Worm (Caenorhabditis elegans): ENCODE data around the gene otpl-1.

The otpl-1 gene

ce11 chrIV:3598452-3598851 is 29.7 kb downstream of the otpl-1 start, which contains the start of gene Y37E11B.5:
Gene Y37E11B.5, minus strand, starts transcription at chrIV:3598552.
- TF ChIP-seq ets-7 (tag; optimal IDR thresholded peaks at IDR 0.05) = no peak
- TF ChIP-seq ceh-13 (GFP tag; optimal IDR thresholded peaks at IDR 0.05) = no peak
- no peak for TF ChIP-seq tra-4 (tag; optimal IDR thresholded peaks at IDR 0.05)
- TF ChIP-seq sea-1 (GFP tag; conservative IDR thresholded peaks at IDR 0.05) = no peak
- TF ChIP-seq pes-1 (GFP tag; IDR thresholded peaks at IDR 0.05) = no peak
- TF ChIP-seq hmbx-1 (tag; optimal IDR thresholded peaks at IDR 0.05) = no peak
- TF ChIP-seq F13C5.2 (tag; optimal IDR thresholded peaks at IDR 0.05) = no peak
- TF ChIP-seq hnd-1 (tag; optimal IDR thresholded peaks at IDR 0.05) = no peak
- no peak for TF ChIP-seq hmg-4 (GFP tag; optimal IDR thresholded peaks at IDR 0.05)
- no peak for TF ChIP-seq scrt-1 (GFP tag; IDR thresholded peaks at IDR 0.05)
- TF ChIP-seq B0310.2 (tag; optimal IDR thresholded peaks at IDR 0.05) = no peak
- TF ChIP-seq ceh-36 (tag; optimal IDR thresholded peaks at IDR 0.05) = no peak

- TF ChIP-seq tra-4 (tag; optimal IDR thresholded peaks at IDR 0.05) (no peak), ceh-13 (GFP tag; optimal IDR thresholded peaks at IDR 0.05) (no peak), hmg-4 (GFP tag; optimal IDR thresholded peaks at IDR 0.05) (no peak), tbx-11 (GFP tag; IDR thresholded peaks at IDR 0.05) (no peak), sea-1 (GFP tag; conservative IDR thresholded peaks at IDR 0.05) (no peak), B0310.2 (tag; optimal IDR thresholded peaks at IDR 0.05) (no peak), ama-1 (optimal IDR thresholded peaks at IDR 0.05) (no peak), ceh-36 (tag; optimal IDR thresholded peaks at IDR 0.05) (no peak), ets-7 (tag; optimal IDR thresholded peaks at IDR 0.05) (no peak), pes-1 (GFP tag; IDR thresholded peaks at IDR 0.05) (no peak), hmbx-1 (tag; optimal IDR thresholded peaks at IDR 0.05) (no peak)
Measured at ce11 chrIV:3599126-3599525, 30.3 kb downstream of the otpl-1 start, which contains the start of gene Y37E11B.6. Gene Y37E11B.6, minus strand, starts transcription at chrIV:3599306.

ce11 chrIV:3599958-3600357 is 31.2 kb downstream of the otpl-1 start, which contains the start of gene Y37E11B.7:
Gene Y37E11B.7, minus strand, starts transcription at chrIV:3600164.
- TF ChIP-seq hmg-4 (GFP tag; optimal IDR thresholded peaks at IDR 0.05) = no peak
- TF ChIP-seq tbx-11 (GFP tag; IDR thresholded peaks at IDR 0.05) = no peak
- no peak for TF ChIP-seq F13C5.2 (tag; optimal IDR thresholded peaks at IDR 0.05)
- no peak for TF ChIP-seq tra-4 (tag; optimal IDR thresholded peaks at IDR 0.05)
- no peak for TF ChIP-seq flt-1 (GFP tag; IDR thresholded peaks at IDR 0.05)
- TF ChIP-seq aly-1 (tag; optimal IDR thresholded peaks at IDR 0.05) = no peak
- TF ChIP-seq hnd-1 (tag; optimal IDR thresholded peaks at IDR 0.05) = no peak
- no peak for TF ChIP-seq B0310.2 (tag; optimal IDR thresholded peaks at IDR 0.05)
- TF ChIP-seq sea-1 (GFP tag; conservative IDR thresholded peaks at IDR 0.05) = no peak
- TF ChIP-seq tbx-37 (GFP tag; conservative IDR thresholded peaks at IDR 0.05) = no peak

- TF ChIP-seq ets-7 (tag; optimal IDR thresholded peaks at IDR 0.05) (no peak), tra-4 (tag; optimal IDR thresholded peaks at IDR 0.05) (no peak), ama-1 (optimal IDR thresholded peaks at IDR 0.05) (no peak), scrt-1 (GFP tag; IDR thresholded peaks at IDR 0.05) (no peak), flt-1 (GFP tag; IDR thresholded peaks at IDR 0.05) (no peak), ceh-36 (tag; optimal IDR thresholded peaks at IDR 0.05) (no peak), sea-1 (GFP tag; conservative IDR thresholded peaks at IDR 0.05) (no peak), pes-1 (GFP tag; IDR thresholded peaks at IDR 0.05) (no peak), aly-1 (tag; optimal IDR thresholded peaks at IDR 0.05) (no peak), ceh-13 (GFP tag; optimal IDR thresholded peaks at IDR 0.05) (no peak), hmg-4 (GFP tag; optimal IDR thresholded peaks at IDR 0.05) (no peak), tbx-11 (GFP tag; IDR thresholded peaks at IDR 0.05) (no peak)
Measured at ce11 chrIV:3601846-3602245, 33.1 kb downstream of the otpl-1 start.

ce11 chrIV:3604104-3604503 is 35.3 kb downstream of the otpl-1 start:
- TF ChIP-seq tbx-37 (GFP tag; conservative IDR thresholded peaks at IDR 0.05) (no peak), scrt-1 (GFP tag; IDR thresholded peaks at IDR 0.05) (no peak), ama-1 (optimal IDR thresholded peaks at IDR 0.05) (no peak), F13C5.2 (tag; optimal IDR thresholded peaks at IDR 0.05) (no peak), ceh-13 (GFP tag; optimal IDR thresholded peaks at IDR 0.05) (no peak), aly-1 (tag; optimal IDR thresholded peaks at IDR 0.05) (no peak), ceh-36 (tag; optimal IDR thresholded peaks at IDR 0.05) (no peak), pes-1 (GFP tag; IDR thresholded peaks at IDR 0.05) (no peak), tbx-11 (GFP tag; IDR thresholded peaks at IDR 0.05) (no peak), flt-1 (GFP tag; IDR thresholded peaks at IDR 0.05) (no peak), tra-4 (tag; optimal IDR thresholded peaks at IDR 0.05) (no peak)

ce11 chrIV:3606285-3606834 is 37.6 kb downstream of the otpl-1 start, which contains the start of the genes Y37E11B.10 and kgb-2:
Gene Y37E11B.10, minus strand, starts transcription at chrIV:3606466.
Gene kgb-2, plus strand, starts transcription at chrIV:3606784.
- TF ChIP-seq tra-4 (tag; optimal IDR thresholded peaks at IDR 0.05) (no peak), flt-1 (GFP tag; IDR thresholded peaks at IDR 0.05) (no peak)

- TF ChIP-seq sea-1 (GFP tag; conservative IDR thresholded peaks at IDR 0.05) (no peak), ceh-36 (tag; optimal IDR thresholded peaks at IDR 0.05) (peak; percentile 89)
Measured at ce11 chrIV:3608547-3609222, 39.9 kb downstream of the otpl-1 start.

ce11 chrIV:3610987-3611386 is 42.2 kb downstream of the otpl-1 start:
- TF ChIP-seq F13C5.2 (tag; optimal IDR thresholded peaks at IDR 0.05) (no peak), pes-1 (GFP tag; IDR thresholded peaks at IDR 0.05) (no peak), hmbx-1 (tag; optimal IDR thresholded peaks at IDR 0.05) (no peak), ceh-13 (GFP tag; optimal IDR thresholded peaks at IDR 0.05) (no peak), sea-1 (GFP tag; conservative IDR thresholded peaks at IDR 0.05) (no peak), B0310.2 (tag; optimal IDR thresholded peaks at IDR 0.05) (no peak), tra-4 (tag; optimal IDR thresholded peaks at IDR 0.05) (no peak), hmg-4 (GFP tag; optimal IDR thresholded peaks at IDR 0.05) (no peak), ets-7 (tag; optimal IDR thresholded peaks at IDR 0.05) (no peak), scrt-1 (GFP tag; IDR thresholded peaks at IDR 0.05) (no peak), aly-1 (tag; optimal IDR thresholded peaks at IDR 0.05) (no peak), ama-1 (optimal IDR thresholded peaks at IDR 0.05) (no peak), tbx-37 (GFP tag; conservative IDR thresholded peaks at IDR 0.05) (no peak), ceh-36 (tag; optimal IDR thresholded peaks at IDR 0.05) (no peak), flt-1 (GFP tag; IDR thresholded peaks at IDR 0.05) (no peak), tbx-11 (GFP tag; IDR thresholded peaks at IDR 0.05) (no peak), hnd-1 (tag; optimal IDR thresholded peaks at IDR 0.05) (no peak)
